Worm (Caenorhabditis elegans) whole organism, midembryonic: Measurements from ENCODE around the gene F38H4.5.

Experiments
- cog-1 ChIP-seq: sonication (generic microtip); optimal IDR thresholded peaks from 2 replicates; lab custom pipeline; 2016; ENCODE audit warnings: missing genetic modification characterization, missing compliant biosample characterization
- flt-1 ChIP-seq: fragments of 200-800 bp; sonication (Bioruptor generic); IDR thresholded peaks from 2 replicates; pipeline ENCODE4 v1.3.6; 2022; ENCODE audit warnings: missing genetic modification characterization, missing compliant biosample characterization
- klf-2 ChIP-seq: fragments of 200-800 bp; sonication (Bioruptor generic); conservative IDR thresholded peaks from 2 replicates; pipeline ENCODE4 v1.3.6; 2022; ENCODE audit warnings: missing genetic modification reagents, missing genetic modification characterization, missing compliant biosample characterization
- med-1 ChIP-seq: sonication (generic microtip); optimal IDR thresholded peaks from 2 replicates; lab custom pipeline; 2017; ENCODE audit warnings: missing genetic modification characterization, mild to moderate bottlenecking, missing compliant biosample characterization, antibody characterized with exemption, missing genetic modification reagents; ENCODE audit not compliant: insufficient read depth
- ref-1 ChIP-seq: fragments of 200-800 bp; sonication (Bioruptor generic); conservative IDR thresholded peaks from 2 replicates; pipeline ENCODE4 v1.3.6; 2022; ENCODE audit warnings: missing genetic modification reagents, missing genetic modification characterization, missing compliant biosample characterization
- tab-1 ChIP-seq: fragments of 200-800 bp; sonication (Bioruptor generic); IDR thresholded peaks from 2 replicates; pipeline ENCODE4 v1.3.6; 2022; ENCODE audit warnings: missing genetic modification characterization, missing compliant biosample characterization
- ztf-23 ChIP-seq: fragments of 200-800 bp; sonication (Bioruptor generic); IDR thresholded peaks from 2 replicates; pipeline ENCODE4 v1.3.6; 2022; ENCODE audit warnings: missing genetic modification reagents, missing genetic modification characterization, missing compliant biosample characterization
- ztf-29 ChIP-seq: fragments of 200-800 bp; sonication (Bioruptor generic); IDR thresholded peaks from 2 replicates; pipeline ENCODE4 v1.3.6; 2022; ENCODE audit warnings: missing genetic modification reagents, missing genetic modification characterization, missing compliant biosample characterization

DNA sequence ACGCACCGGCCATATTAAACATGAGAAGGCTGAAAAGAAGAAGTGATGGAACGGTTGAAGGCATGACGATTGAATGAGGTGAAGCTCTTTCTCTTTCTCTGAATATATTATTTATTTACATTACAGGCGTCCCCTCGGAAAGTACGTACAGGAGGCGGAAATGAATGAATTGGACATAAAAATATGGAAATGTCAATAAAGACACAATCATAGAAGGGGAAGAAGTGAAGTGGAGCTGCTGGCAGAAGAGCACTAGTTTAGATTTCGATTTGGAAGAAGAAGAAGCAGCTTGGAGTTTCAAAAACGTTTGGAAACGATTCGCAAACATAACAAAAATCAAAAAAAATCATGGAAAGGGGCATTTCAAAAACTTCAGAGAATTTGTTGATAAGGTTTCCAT is 47.9 kb upstream of the F38H4.5 start, which contains the start of gene H01G02.1:
- TF ChIP-seq tab-1 (GFP tag; lab: Robert Waterston, UW) (no peak), ztf-23 (no peak), ref-1 (GFP tag; lab: Robert Waterston, UW) (no peak), cog-1 (tag; lab: Kevin White, UChicago) (no peak), klf-2 (GFP tag; lab: Robert Waterston, UW) (no peak), flt-1 (GFP tag; lab: Robert Waterston, UW) (no peak), ztf-29 (no peak), med-1 (GFP tag; lab: Kevin White, UChicago) (no peak)
